Worm (Caenorhabditis elegans) whole organism, L4 larva: ENCODE results near the gene madf-8.

ENCODE experiments used
- F44E2.7 ChIP-seq: fragments of 200-800 bp; sonication (Bioruptor generic); IDR thresholded peaks from 2 replicates; pipeline ENCODE4 v2.1.2; 2022; ENCODE audit warnings: missing genetic modification characterization, missing compliant biosample characterization
- R02D3.7 ChIP-seq: fragments of 150-350 bp; sonication (generic microtip); optimal IDR thresholded peaks from 3 replicates; lab custom pipeline; 2014; ENCODE audit warnings: missing biosample characterization, missing genetic modification characterization
- T20F7.1 ChIP-seq: fragments of 200-800 bp; sonication (Bioruptor generic); optimal IDR thresholded peaks from 2 replicates; lab custom pipeline; 2018; ENCODE audit warnings: mild to moderate bottlenecking, missing genetic modification characterization, missing compliant biosample characterization
- T26A8.4 ChIP-seq: fragments of 200-800 bp; sonication (Bioruptor generic); IDR thresholded peaks from 2 replicates; pipeline ENCODE4 v1.3.6; 2022; ENCODE audit warnings: missing genetic modification characterization, missing compliant biosample characterization
- Y48G9A.11 ChIP-seq: fragments of 200-800 bp; sonication (Bioruptor generic); IDR thresholded peaks from 2 replicates; pipeline ENCODE4 v1.3.6; 2022; ENCODE audit warnings: missing genetic modification reagents, missing genetic modification characterization, missing compliant biosample characterization
- ZK546.5 ChIP-seq, 2 experiments: sonication (generic microtip); optimal IDR thresholded peaks; 2 replicates each; lab custom pipeline; 2017; ENCODE audit warnings: missing biosample characterization in 2 of 2, missing genetic modification characterization in 2 of 2
- aha-1 ChIP-seq: fragments of 150-350 bp; peaks from one replicate; lab custom pipeline; 2014; ENCODE audit warnings: missing biosample characterization, missing genetic modification characterization
- ama-1 ChIP-seq: fragments of 150-350 bp; optimal IDR thresholded peaks from 2 replicates; lab custom pipeline; 2014; ENCODE audit warnings: inconsistent platforms, mixed read lengths
- arid-1 ChIP-seq: fragments of 200-800 bp; sonication (Bioruptor generic); conservative IDR thresholded peaks from 2 replicates; pipeline ENCODE4 v1.3.6; 2022; ENCODE audit warnings: missing genetic modification reagents, missing genetic modification characterization, missing compliant biosample characterization
- attf-4 ChIP-seq: sonication (generic microtip); optimal IDR thresholded peaks from 3 replicates; lab custom pipeline; 2017; ENCODE audit warnings: missing biosample characterization, missing genetic modification characterization
- ceh-32 ChIP-seq: sonication (generic microtip); optimal IDR thresholded peaks from 2 replicates; lab custom pipeline; 2016; ENCODE audit warnings: mild to moderate bottlenecking, missing genetic modification characterization, missing compliant biosample characterization; ENCODE audit not compliant: poor library complexity
- ceh-44 ChIP-seq: fragments of 200-800 bp; sonication (Bioruptor generic); IDR thresholded peaks from 2 replicates; pipeline ENCODE4 v1.3.6; 2022; ENCODE audit warnings: missing genetic modification reagents, missing genetic modification characterization, missing compliant biosample characterization
- ces-1 ChIP-seq: fragments of 150-350 bp; sonication (generic microtip); optimal IDR thresholded peaks from 4 replicates; lab custom pipeline; 2014; ENCODE audit warnings: missing biosample characterization, missing genetic modification reagents, missing genetic modification characterization
- daf-19 ChIP-seq: fragments of 200-800 bp; sonication (Bioruptor generic); conservative IDR thresholded peaks from 2 replicates; pipeline ENCODE4 v1.3.6; 2022; ENCODE audit warnings: missing genetic modification characterization, missing compliant biosample characterization
- dpl-1 ChIP-seq: fragments of 150-350 bp; optimal IDR thresholded peaks from 2 replicates; lab custom pipeline; 2014; ENCODE audit warnings: missing biosample characterization, missing genetic modification reagents, missing genetic modification characterization
- duxl-1 ChIP-seq: sonication (generic microtip); optimal IDR thresholded peaks from 2 replicates; lab custom pipeline; 2016; ENCODE audit warnings: mild to moderate bottlenecking, missing genetic modification characterization, moderate library complexity, missing compliant biosample characterization; ENCODE audit not compliant: poor library complexity
- dve-1 ChIP-seq: sonication (generic microtip); optimal IDR thresholded peaks from 2 replicates; lab custom pipeline; 2017; ENCODE audit warnings: antibody characterized with exemption, mild to moderate bottlenecking, missing genetic modification characterization, missing compliant biosample characterization; ENCODE audit not compliant: insufficient read depth
- fkh-10 ChIP-seq: fragments of 150-350 bp; optimal IDR thresholded peaks from 2 replicates; lab custom pipeline; 2014; ENCODE audit warnings: missing biosample characterization, missing genetic modification reagents, missing genetic modification characterization
- hif-1 ChIP-seq, 2 experiments: sonication (generic microtip); optimal IDR thresholded peaks; 2 replicates each; lab custom pipeline; 2016 to 2017; ENCODE audit warnings: missing compliant biosample characterization in 2 of 2, missing genetic modification characterization in 2 of 2, missing genetic modification reagents in 2 of 2, missing genotype in 2 of 2, mild to moderate bottlenecking in 1 of 2
- hlh-30 ChIP-seq: sonication (generic microtip); optimal IDR thresholded peaks from 2 replicates; lab custom pipeline; 2017; ENCODE audit warnings: antibody characterized with exemption, mild to moderate bottlenecking, missing genetic modification characterization, missing compliant biosample characterization; ENCODE audit not compliant: insufficient read depth
- hmg-1.1 ChIP-seq: fragments of 200-800 bp; sonication (Bioruptor generic); IDR thresholded peaks from 2 replicates; pipeline ENCODE4 v1.3.6; 2022; ENCODE audit warnings: missing genetic modification reagents, missing genetic modification characterization, missing compliant biosample characterization
- lim-7 ChIP-seq: fragments of 200-800 bp; sonication (Bioruptor generic); IDR thresholded peaks from 2 replicates; pipeline ENCODE4 v1.3.6; 2022; ENCODE audit warnings: missing genetic modification characterization, missing compliant biosample characterization
- lin-13 ChIP-seq: fragments of 150-350 bp; optimal IDR thresholded peaks from 2 replicates; lab custom pipeline; 2014; ENCODE audit warnings: missing biosample characterization, missing genetic modification reagents, missing genetic modification characterization
- lin-15B ChIP-seq: fragments of 150-350 bp; sonication (generic microtip); optimal IDR thresholded peaks from 3 replicates; lab custom pipeline; 2014; ENCODE audit warnings: missing biosample characterization, missing genetic modification characterization
- lin-29 ChIP-seq: fragments of 200-800 bp; sonication (Bioruptor generic); IDR thresholded peaks from 2 replicates; pipeline ENCODE4 v1.3.6; 2022; ENCODE audit warnings: missing genetic modification reagents, missing genetic modification characterization, missing compliant biosample characterization
- lin-38 ChIP-seq: fragments of 200-800 bp; sonication (Bioruptor generic); IDR thresholded peaks from 2 replicates; pipeline ENCODE4 v1.3.6; 2022; ENCODE audit warnings: missing genetic modification reagents, missing genetic modification characterization, missing compliant biosample characterization
- lsy-2 ChIP-seq, 2 experiments: fragments of 150-350 bp in 1 of 2; sonication (generic microtip) in 1 of 2; optimal IDR thresholded peaks; 2 replicates each; lab custom pipeline; 2014 to 2017; ENCODE audit warnings: missing biosample characterization in 2 of 2, missing genetic modification characterization in 2 of 2
- mep-1 ChIP-seq: fragments of 150-350 bp; sonication (generic microtip); optimal IDR thresholded peaks from 3 replicates; lab custom pipeline; 2014; ENCODE audit warnings: missing biosample characterization, missing genetic modification characterization
- mes-2 ChIP-seq: sonication (generic microtip); optimal IDR thresholded peaks from 2 replicates; lab custom pipeline; 2016; ENCODE audit warnings: missing genotype, mild to moderate bottlenecking, missing genetic modification characterization, missing compliant biosample characterization; ENCODE audit not compliant: poor library complexity, severe bottlenecking
- mxl-2 ChIP-seq: fragments of 200-800 bp; sonication (Bioruptor generic); conservative IDR thresholded peaks from 2 replicates; pipeline ENCODE4 v1.3.6; 2022; ENCODE audit warnings: missing genetic modification reagents, missing genetic modification characterization, missing compliant biosample characterization
- nhr-10 ChIP-seq: fragments of 150-350 bp; optimal IDR thresholded peaks from 2 replicates; lab custom pipeline; 2014; ENCODE audit warnings: missing biosample characterization, missing genetic modification characterization
- nhr-102 ChIP-seq: sonication (generic microtip); optimal IDR thresholded peaks from 2 replicates; lab custom pipeline; 2016; ENCODE audit warnings: mild to moderate bottlenecking, missing genetic modification characterization, moderate library complexity, missing compliant biosample characterization
- nhr-28 ChIP-seq: fragments of 150-350 bp; optimal IDR thresholded peaks from 2 replicates; lab custom pipeline; 2014; ENCODE audit warnings: missing biosample characterization, missing genetic modification characterization
- nhr-41 ChIP-seq: fragments of 200-800 bp; sonication (Bioruptor generic); IDR thresholded peaks from 2 replicates; pipeline ENCODE4 v1.3.6; 2022; ENCODE audit warnings: missing genetic modification reagents, missing genetic modification characterization, missing compliant biosample characterization
- nhr-6 ChIP-seq: fragments of 150-350 bp; optimal IDR thresholded peaks from 2 replicates; lab custom pipeline; 2014; ENCODE audit warnings: missing biosample characterization, missing genetic modification characterization
- pha-4 ChIP-seq, 2 experiments: fragments of 150-350 bp in 1 of 2; fragments of 200-800 bp in 1 of 2; sonication (Bioruptor generic) in 1 of 2; IDR thresholded peaks in 1 of 2; optimal IDR thresholded peaks in 1 of 2; 2 replicates each; pipeline versions ENCODE4 v1.3.6 to Lab custom; 2014 to 2022; ENCODE audit warnings: missing genetic modification characterization in 2 of 2, missing genetic modification reagents in 2 of 2, missing biosample characterization in 1 of 2, missing compliant biosample characterization in 1 of 2
- rbr-2 ChIP-seq: sonication (generic microtip); optimal IDR thresholded peaks from 2 replicates; lab custom pipeline; 2016; ENCODE audit warnings: missing genotype, missing genetic modification characterization, missing compliant biosample characterization
- set-16 ChIP-seq: fragments of 200-800 bp; sonication (Bioruptor generic); IDR thresholded peaks from 2 replicates; pipeline ENCODE4 v1.3.6; 2022; ENCODE audit warnings: missing genetic modification reagents, missing genetic modification characterization, missing compliant biosample characterization
- snpc-1.2 ChIP-seq: fragments of 200-800 bp; sonication (Bioruptor generic); IDR thresholded peaks from 2 replicates; pipeline ENCODE4 v1.3.6; 2022; ENCODE audit warnings: missing genetic modification reagents, missing genetic modification characterization, missing compliant biosample characterization
- spr-1 ChIP-seq: sonication (generic microtip); optimal IDR thresholded peaks from 2 replicates; lab custom pipeline; 2016; ENCODE audit warnings: mild to moderate bottlenecking, missing genetic modification characterization, missing compliant biosample characterization
- tag-97 ChIP-seq: fragments of 200-800 bp; sonication (Bioruptor generic); IDR thresholded peaks from 2 replicates; pipeline ENCODE4 v1.3.6; 2022; ENCODE audit warnings: missing genetic modification characterization, missing compliant biosample characterization
- tra-1 ChIP-seq: fragments of 200-800 bp; sonication (Bioruptor generic); IDR thresholded peaks from 2 replicates; pipeline ENCODE4 v1.3.6; 2022; ENCODE audit warnings: missing genetic modification reagents, missing genetic modification characterization, missing compliant biosample characterization
- unc-130 ChIP-seq: sonication (generic microtip); optimal IDR thresholded peaks from 2 replicates; lab custom pipeline; 2016; ENCODE audit warnings: missing genetic modification reagents, missing genetic modification characterization, missing compliant biosample characterization
- unc-39 ChIP-seq: sonication (generic microtip); optimal IDR thresholded peaks from 2 replicates; lab custom pipeline; 2017; ENCODE audit warnings: missing biosample characterization, missing genetic modification characterization
- unc-62 ChIP-seq, 3 experiments: fragments of 150-350 bp in 1 of 3; sonication (generic microtip); optimal IDR thresholded peaks in 2 of 3; peaks in 1 of 3; 1 replicate in 1 of 3; 2 replicates in 2 of 3; lab custom pipeline; 2014 to 2017; ENCODE audit warnings: missing biosample characterization in 3 of 3, missing genetic modification characterization in 3 of 3, missing genetic modification reagents in 3 of 3, missing genotype in 1 of 3
- ztf-11 ChIP-seq: fragments of 150-350 bp; optimal IDR thresholded peaks from 2 replicates; lab custom pipeline; 2014; ENCODE audit warnings: missing biosample characterization, missing genetic modification characterization
- ztf-7 ChIP-seq: fragments of 150-350 bp; optimal IDR thresholded peaks from 2 replicates; lab custom pipeline; 2014; ENCODE audit warnings: missing biosample characterization, missing genetic modification characterization

The madf-8 gene

DNA sequence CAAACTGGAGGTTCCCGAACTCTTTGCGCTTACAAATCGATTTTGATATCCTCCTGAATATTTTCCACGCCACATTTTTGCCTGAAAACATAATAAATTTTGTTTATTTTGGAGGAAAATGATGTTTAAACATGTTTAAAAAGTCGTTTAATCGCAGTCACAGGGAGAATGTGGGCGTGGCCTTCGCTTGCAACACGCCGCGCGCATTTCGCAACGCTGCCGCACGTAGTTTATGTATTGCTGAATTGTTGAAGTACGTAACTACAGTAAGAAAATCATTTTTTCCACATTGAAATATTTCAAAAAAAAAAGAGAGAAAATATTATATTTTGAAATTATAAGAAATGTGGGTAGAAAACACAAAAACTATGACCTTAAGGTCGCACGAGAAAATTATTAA, 13.6 kb upstream of the madf-8 start, which contains the start of gene C46F11.4:
C46F11.4 (minus strand) TSS at position 81 of the 400 bp plus-strand sequence.
- TF ChIP-seq lsy-2 (tag; optimal IDR thresholded peaks at IDR 0.05; lab: Kevin White, UChicago) (peak; percentile 5 to 67), T26A8.4 (no peak), mes-2 (tag; lab: Kevin White, UChicago) (peak; percentile 87), T20F7.1 (no peak), duxl-1 (tag; lab: Kevin White, UChicago) (peak; percentile 62), ceh-32 (tag; lab: Kevin White, UChicago) (no peak), ama-1 (lab: Kevin White, UChicago) (no peak), unc-39 (tag; lab: Kevin White, UChicago) (no peak), R02D3.7 (tag; lab: Kevin White, UChicago) (no peak), hlh-30 (tag; lab: Kevin White, UChicago) (peak; percentile 67), lin-38 (GFP tag; lab: Robert Waterston, UW) (peak; percentile 48), ztf-7 (tag; lab: Kevin White, UChicago) (no peak), Y48G9A.11 (no peak), nhr-10 (tag; lab: Kevin White, UChicago) (no peak), ceh-44 (no peak), unc-62 (GFP tag; optimal IDR thresholded peaks at IDR 0.05 in 1 of 2; lab: Kevin White, UChicago) (no peak), unc-62 (tag; optimal IDR thresholded peaks at IDR 0.05; lab: Kevin White, UChicago) (no peak), aha-1 (tag; lab: Kevin White, UChicago) (peak; percentile 49), lin-15B (tag; lab: Kevin White, UChicago) (no peak), F44E2.7 (GFP tag; lab: Robert Waterston, UW) (no peak), spr-1 (tag; lab: Kevin White, UChicago) (no peak), lin-29 (GFP tag; lab: Robert Waterston, UW) (no peak), nhr-102 (tag; lab: Kevin White, UChicago) (no peak), ztf-11 (tag; lab: Kevin White, UChicago) (no peak), lin-13 (GFP tag; lab: Kevin White, UChicago) (peak; percentile 45), attf-4 (tag; lab: Kevin White, UChicago) (no peak), dpl-1 (GFP tag; lab: Kevin White, UChicago) (peak; percentile 43), tra-1 (GFP tag; lab: Robert Waterston, UW) (no peak), dve-1 (tag; lab: Kevin White, UChicago) (peak; percentile 40), nhr-28 (tag; lab: Kevin White, UChicago) (peak; percentile 92), nhr-6 (peak; percentile 15), daf-19 (0 out of 2 replicates have a peak, but pooled peaks have one; percentile 71), rbr-2 (tag; lab: Kevin White, UChicago) (no peak), arid-1 (peak; percentile 36; the same call in 1 of the 2 replicates), mxl-2 (GFP tag; lab: Robert Waterston, UW) (no peak), mep-1 (tag; lab: Kevin White, UChicago) (peak; percentile 66), hif-1 (tag; optimal IDR thresholded peaks at IDR 0.05; lab: Kevin White, UChicago) (no peak), unc-130 (GFP tag; lab: Kevin White, UChicago) (peak; percentile 14), hmg-1.1 (GFP tag; lab: Robert Waterston, UW) (peak; percentile 50; the same call in 1 of the 2 replicates), snpc-1.2 (GFP tag; lab: Robert Waterston, UW) (no peak)

DNA sequence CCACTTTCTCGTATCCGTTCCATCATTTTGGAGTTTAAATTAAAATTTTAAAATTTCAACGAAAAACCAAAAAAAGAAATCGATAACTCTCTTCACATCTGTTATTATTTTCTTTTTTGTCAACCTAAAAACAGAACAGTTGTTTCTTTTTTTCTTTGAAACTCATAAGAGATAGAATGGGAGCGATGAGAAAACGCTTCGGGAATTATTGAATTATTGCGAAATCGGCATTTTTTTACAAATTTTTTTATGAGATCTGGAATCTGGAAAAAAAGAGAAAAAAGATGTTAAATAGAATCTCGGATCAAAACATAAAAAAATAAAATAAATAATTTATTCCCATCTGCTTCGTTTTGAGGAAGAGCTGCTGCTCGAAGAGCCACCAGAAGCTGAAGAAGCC, 6.8 kb upstream of the madf-8 start, which contains the start of gene C46F11.5:
C46F11.5 (minus strand) TSS at position 128 of the 400 bp plus-strand sequence.
- TF ChIP-seq mes-2 (tag; lab: Kevin White, UChicago) (no peak), tag-97 (GFP tag; lab: Robert Waterston, UW) (no peak), ZK546.5 (tag; optimal IDR thresholded peaks at IDR 0.05; lab: Kevin White, UChicago) (no peak), set-16 (GFP tag; lab: Robert Waterston, UW) (no peak), T20F7.1 (no peak), lin-15B (tag; lab: Kevin White, UChicago) (no peak), pha-4 (GFP tag; IDR thresholded peaks at IDR 0.05; lab: Robert Waterston, UW) (no peak), pha-4 (tag; optimal IDR thresholded peaks at IDR 0.05; lab: Kevin White, UChicago) (no peak), ces-1 (GFP tag; lab: Kevin White, UChicago) (no peak), snpc-1.2 (GFP tag; lab: Robert Waterston, UW) (no peak), ztf-11 (tag; lab: Kevin White, UChicago) (no peak), nhr-41 (GFP tag; lab: Robert Waterston, UW) (no peak), lim-7 (GFP tag; lab: Robert Waterston, UW) (no peak), aha-1 (tag; lab: Kevin White, UChicago) (no peak), nhr-10 (tag; lab: Kevin White, UChicago) (no peak), fkh-10 (GFP tag; lab: Kevin White, UChicago) (no peak)
